Fruit fly (Drosophila melanogaster): ENCODE measurements around the gene CYLD.
A peak's percentile ranks its signal among the peaks of the same experiment; 100 is the strongest.

Gene CYLD

DNA sequence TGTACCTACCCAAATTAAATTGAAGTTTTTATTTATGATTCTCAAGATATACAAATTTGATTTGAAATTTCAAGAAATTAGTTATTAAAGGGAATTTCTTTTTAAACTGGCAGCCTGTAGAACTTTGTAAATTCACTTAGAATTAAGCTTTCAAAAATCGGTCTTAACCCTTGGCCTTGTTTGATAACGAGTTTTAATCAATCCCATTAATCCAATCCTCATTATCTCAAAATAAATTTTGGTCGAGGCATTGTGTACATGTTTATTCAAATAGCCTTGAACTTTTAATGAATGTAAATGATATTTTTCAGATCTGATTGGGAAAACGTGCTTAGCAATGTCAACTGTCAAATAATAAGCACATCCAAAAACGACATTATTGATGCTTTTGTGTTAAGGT is 40.2 kb upstream of the CYLD start:
- TF ChIP-seq sug (tag; optimal IDR thresholded peaks at IDR 0.05) (no peak), vfl (GFP tag; optimal IDR thresholded peaks at IDR 0.05) (no peak), chn (GFP tag; optimal IDR thresholded peaks at IDR 0.05) (no peak), lab (GFP tag; optimal IDR thresholded peaks at IDR 0.05) (no peak), cwo (GFP tag; optimal IDR thresholded peaks at IDR 0.05) (peak; percentile 14), Pdp1 (GFP tag; optimal IDR thresholded peaks at IDR 0.05) (no peak), exex (tag; optimal IDR thresholded peaks at IDR 0.05) (peak; percentile 6), CG16779 (GFP tag; IDR thresholded peaks at IDR 0.05) (no peak), eve (GFP tag; optimal IDR thresholded peaks at IDR 0.05) (peak in 1 of 2 experiments; percentile 24), Awh (GFP tag; IDR thresholded peaks at IDR 0.05) (no peak), Taf1 (GFP tag; IDR thresholded peaks at IDR 0.05) (no peak), BEAF-32 (GFP tag; optimal IDR thresholded peaks at IDR 0.05) (no peak)

DNA sequence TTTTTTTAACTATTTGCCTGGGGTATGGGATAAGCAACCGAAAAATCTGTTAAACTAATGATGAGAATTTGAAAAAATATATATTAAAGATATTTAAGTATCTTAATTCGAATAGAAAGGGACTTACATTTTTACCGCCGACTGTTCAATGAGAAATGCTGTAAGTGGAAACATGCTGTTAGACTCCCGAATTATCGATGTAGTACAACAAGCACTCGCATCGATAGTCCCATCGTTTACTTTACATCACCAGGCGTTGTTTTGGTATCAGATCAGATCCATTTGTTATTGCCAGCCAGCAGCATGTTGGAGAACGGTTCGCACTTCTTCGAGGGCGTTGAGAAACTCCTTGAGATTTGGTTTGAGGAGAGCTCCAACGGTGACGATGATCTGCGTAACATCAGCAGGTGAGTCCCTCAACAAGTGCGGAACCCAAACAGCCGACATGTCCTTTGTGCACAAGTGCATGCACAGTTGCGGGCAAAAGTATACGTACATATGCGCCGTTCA is 39.6 kb upstream of the CYLD start, which contains the start of gene SamDC:
SamDC (plus strand) TSS at position 246 of the 510 bp plus-strand sequence.
- peak; percentile 25 for TF ChIP-seq ind (GFP tag; optimal IDR thresholded peaks at IDR 0.05)
- peak; percentile 14 for TF ChIP-seq CG5245 (GFP tag; optimal IDR thresholded peaks at IDR 0.05)
- peak; percentile 66 for TF ChIP-seq CG13894 (tag; optimal IDR thresholded peaks at IDR 0.05)
- TF ChIP-seq sr (GFP tag; IDR thresholded peaks at IDR 0.05), result no peak
- TF ChIP-seq Dip3 (GFP tag; optimal IDR thresholded peaks at IDR 0.05), result peak; percentile 24
- peak; percentile 5 for TF ChIP-seq Dad (GFP tag; optimal IDR thresholded peaks at IDR 0.05)
- TF ChIP-seq CG4854 (GFP tag; optimal IDR thresholded peaks at IDR 0.05), result no peak
- peak; percentile 63 for TF ChIP-seq PHDP (tag; optimal IDR thresholded peaks at IDR 0.05)
- peak in 1 of 2 experiments; percentile 7 for TF ChIP-seq eve (GFP tag; optimal IDR thresholded peaks at IDR 0.05)
- TF ChIP-seq CG2678 (tag; optimal IDR thresholded peaks at IDR 0.05), result peak; percentile 33
- peak; percentile 42 for TF ChIP-seq phol (tag; optimal IDR thresholded peaks at IDR 0.05)
- peak; percentile 17 for TF ChIP-seq Dp (GFP tag; optimal IDR thresholded peaks at IDR 0.05)
- peak; percentile 60 for TF ChIP-seq CG2116 (GFP tag; optimal IDR thresholded peaks at IDR 0.05)
- TF ChIP-seq Fer1 (GFP tag; optimal IDR thresholded peaks at IDR 0.05), result peak; percentile 44
- TF ChIP-seq CG17361 (GFP tag; IDR thresholded peaks at IDR 0.05), result peak; percentile 4
- TF ChIP-seq CG17829 (tag; optimal IDR thresholded peaks at IDR 0.05), result peak; percentile 37
- no peak for TF ChIP-seq CG14667 (GFP tag; IDR thresholded peaks at IDR 0.05)
- peak; percentile 77 for TF ChIP-seq unc-4 (GFP tag; IDR thresholded peaks at IDR 0.05; ENCODE audit: partially characterized antibody)
- TF ChIP-seq zen (tag; optimal IDR thresholded peaks at IDR 0.05), result peak; percentile 58
- peak; percentile 76 for TF ChIP-seq HLH4C (GFP tag; IDR thresholded peaks at IDR 0.05; ENCODE audit: partially characterized antibody)
- peak; percentile 17 for TF ChIP-seq CG8944 (GFP tag; optimal IDR thresholded peaks at IDR 0.05)
- peak; percentile 38 for TF ChIP-seq dmrt11E (tag; optimal IDR thresholded peaks at IDR 0.05)
- no peak for TF ChIP-seq CG2889 (GFP tag; IDR thresholded peaks at IDR 0.05)
- peak; percentile 37; the same call in 1 of the 3 replicates for TF ChIP-seq zfh1 (GFP tag; IDR thresholded peaks at IDR 0.05)
- TF ChIP-seq CG30403 (GFP tag; optimal IDR thresholded peaks at IDR 0.05), result peak; percentile 55
- TF ChIP-seq fru (optimal IDR thresholded peaks at IDR 0.05), result no peak
- peak; percentile 42 for TF ChIP-seq Ets97D (GFP tag; optimal IDR thresholded peaks at IDR 0.05)
- TF ChIP-seq her (GFP tag; optimal IDR thresholded peaks at IDR 0.05), result peak; percentile 39
- no peak for TF ChIP-seq CG18262 (tag; optimal IDR thresholded peaks at IDR 0.05)
- TF ChIP-seq CG30431 (GFP tag; optimal IDR thresholded peaks at IDR 0.05), result no peak
- peak; percentile 71; the same call in 1 of the 2 replicates for TF ChIP-seq NFAT (GFP tag; IDR thresholded peaks at IDR 0.05)
- no peak for TF ChIP-seq CG4328 (GFP tag; optimal IDR thresholded peaks at IDR 0.05)
- peak; percentile 25 for TF ChIP-seq fd3F (GFP tag; optimal IDR thresholded peaks at IDR 0.05)
- peak; percentile 96 for TF ChIP-seq CG7357 (GFP tag; IDR thresholded peaks at IDR 0.05)
- peak; percentile 63 for TF ChIP-seq sna (GFP tag; IDR thresholded peaks at IDR 0.05; ENCODE audit: partially characterized antibody)
- peak; percentile 38 for TF ChIP-seq psq (GFP tag; optimal IDR thresholded peaks at IDR 0.05)
- TF ChIP-seq unpg (GFP tag; optimal IDR thresholded peaks at IDR 0.05), result peak; percentile 57
- no peak for TF ChIP-seq kah (GFP tag; optimal IDR thresholded peaks at IDR 0.05)
